Fruit fly (Drosophila melanogaster): ENCODE data around the gene CG16812.
A peak's percentile ranks its signal among the peaks of the same experiment; 100 is the strongest.

The CG16812 gene

DNA sequence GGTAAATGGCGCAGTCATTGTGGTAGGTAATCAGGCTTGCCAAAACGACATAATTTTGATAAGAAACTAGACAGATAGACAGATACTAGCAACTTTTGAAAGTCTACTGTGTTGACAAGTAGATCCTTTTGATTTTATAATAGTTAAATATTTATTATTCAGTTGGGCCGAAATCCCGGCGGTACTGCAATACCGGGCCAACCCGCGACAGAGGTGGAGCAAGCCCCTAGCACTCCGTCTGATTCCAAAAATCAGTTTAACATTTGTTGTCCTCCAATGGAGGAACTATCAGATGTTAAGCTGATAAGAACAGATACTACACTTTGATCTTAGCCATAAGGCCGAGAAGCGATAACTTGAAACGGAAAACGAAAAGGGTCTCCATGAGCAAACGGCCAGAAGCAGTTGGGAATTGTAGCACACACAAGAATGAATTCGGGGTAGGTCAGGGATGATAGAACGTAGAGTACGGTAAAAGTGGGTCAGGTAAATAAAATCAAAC lies 10.6 kb upstream of the CG16812 start, which contains the start of gene CG15482:
CG15482 (minus strand) TSS at position 51 of the 502 bp plus-strand sequence.
- TF ChIP-seq kay (GFP tag; ENCODE audit: borderline replicate concordance), result peak; percentile 54

DNA sequence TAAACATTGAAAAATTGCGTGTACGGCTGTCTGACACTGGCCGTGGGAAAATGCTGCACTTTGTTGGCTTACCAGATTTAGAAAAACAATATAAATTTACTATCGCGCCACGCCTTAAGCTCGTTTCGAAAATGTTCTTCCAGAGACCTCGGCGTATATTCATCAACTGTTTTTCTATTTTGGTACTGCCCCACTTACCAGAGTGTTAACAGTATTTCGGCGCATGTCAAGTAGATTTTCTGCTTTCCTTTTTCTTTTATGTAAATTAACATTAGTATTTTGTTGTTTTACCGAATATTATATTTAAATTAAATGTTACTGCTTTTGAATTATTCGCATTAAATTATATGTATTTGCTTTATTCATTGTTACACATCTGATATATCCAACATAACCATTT lies 7.4 kb upstream of the CG16812 start, which contains the start of gene kek4:
kek4 (minus strand) TSS at position 341 of the 400 bp plus-strand sequence.
- TF ChIP-seq bab1 (GFP tag; optimal IDR thresholded peaks at IDR 0.05) (no peak), CG1620 (GFP tag; optimal IDR thresholded peaks at IDR 0.05) (no peak)

DNA sequence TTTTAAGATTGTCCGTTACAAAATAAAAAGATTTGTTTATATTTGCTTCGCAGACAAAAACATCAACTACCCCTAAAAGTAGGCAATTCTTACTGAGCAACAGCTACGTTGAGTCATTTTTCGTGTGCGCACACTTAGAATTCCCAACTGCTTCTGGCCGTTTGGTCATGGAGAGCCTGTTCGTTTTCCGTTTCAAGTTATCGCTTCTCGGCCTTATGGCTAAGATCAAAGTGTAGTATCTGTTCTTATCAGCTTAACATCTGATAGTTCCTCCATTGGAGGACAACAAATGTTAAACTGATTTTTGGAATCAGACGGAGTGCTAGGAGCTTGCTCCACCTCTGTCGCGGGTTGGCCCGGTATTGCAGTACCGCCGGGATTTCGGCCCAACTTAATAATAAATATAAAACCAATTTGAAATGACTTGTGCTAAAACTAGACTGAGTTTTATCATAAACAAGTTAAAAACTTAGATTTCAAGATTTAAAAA lies 6.7 kb upstream of the CG16812 start:
- TF ChIP-seq cic (GFP tag; optimal IDR thresholded peaks at IDR 0.05) (peak; percentile 44), kay (GFP tag; ENCODE audit: borderline replicate concordance) (peak; percentile 98), bab1 (GFP tag; optimal IDR thresholded peaks at IDR 0.05) (peak; percentile 41), CG12768 (GFP tag; optimal IDR thresholded peaks at IDR 0.05) (peak; percentile 55), pad (GFP tag; optimal IDR thresholded peaks at IDR 0.05) (peak; percentile 44), Mnt (GFP tag; optimal IDR thresholded peaks at IDR 0.05) (peak; percentile 40), CG1620 (GFP tag; optimal IDR thresholded peaks at IDR 0.05) (peak; percentile 61), Crg-1 (GFP tag; optimal IDR thresholded peaks at IDR 0.05) (peak; percentile 30), tj (GFP tag; optimal IDR thresholded peaks at IDR 0.05) (peak; percentile 71), CG7101 (tag; optimal IDR thresholded peaks at IDR 0.05) (peak; percentile 49)

DNA sequence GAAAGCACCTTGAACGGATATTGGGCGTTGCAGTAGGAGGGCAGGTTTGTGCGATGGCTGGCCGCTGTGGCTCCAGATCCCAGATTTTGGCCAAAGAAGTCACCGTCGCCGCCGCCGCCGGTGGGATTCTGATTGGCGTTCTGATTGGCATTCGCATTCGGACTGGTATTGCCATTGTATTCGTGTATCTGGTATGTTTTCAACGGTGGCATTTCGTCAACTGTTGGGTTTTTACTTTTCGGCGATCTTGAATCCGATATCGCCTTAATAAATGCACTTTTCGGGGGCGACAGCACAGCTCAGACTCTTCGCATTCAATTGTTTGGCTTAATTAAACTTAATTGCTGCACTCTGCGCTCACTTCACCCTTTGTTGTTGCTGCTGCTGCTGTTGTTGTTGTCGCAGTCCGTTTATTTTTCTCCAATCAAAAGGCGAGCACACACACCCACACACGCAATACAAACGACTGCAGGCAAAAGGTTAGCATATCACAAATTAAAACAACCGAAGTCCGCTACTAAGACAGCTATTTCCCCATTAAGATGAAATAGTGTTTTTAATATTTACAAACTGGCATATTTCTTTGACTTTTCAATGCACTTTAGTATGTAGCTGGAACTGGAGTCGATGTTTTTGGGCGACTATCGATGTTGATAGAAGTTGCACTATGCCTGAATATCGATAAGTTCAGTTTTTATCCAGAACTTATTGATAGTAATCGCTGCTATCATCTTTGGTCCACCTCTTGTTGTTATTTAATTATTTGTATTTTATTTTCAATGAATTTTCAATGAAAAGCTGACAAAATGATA lies 2.9 kb upstream of the CG16812 start, which contains the start of the genes CG9426 and mRF1:
CG9426 (minus strand) TSS at position 643 of the 812 bp plus-strand sequence.
mRF1 (plus strand) TSS at position 699 of the 812 bp plus-strand sequence.
- no peak for TF ChIP-seq kay (GFP tag; ENCODE audit: borderline replicate concordance)
- TF ChIP-seq toe (GFP tag; optimal IDR thresholded peaks at IDR 0.05), result no peak
- no peak for TF ChIP-seq CG5204 (GFP tag; optimal IDR thresholded peaks at IDR 0.05)
- TF ChIP-seq CG1620 (GFP tag; optimal IDR thresholded peaks at IDR 0.05), result peak; percentile 13
- peak; percentile 54 for TF ChIP-seq Mnt (GFP tag; optimal IDR thresholded peaks at IDR 0.05)
- peak; percentile 56 for TF ChIP-seq CG14711 (tag; optimal IDR thresholded peaks at IDR 0.05)
- TF ChIP-seq pad (GFP tag; optimal IDR thresholded peaks at IDR 0.05), result peak; percentile 24
- no peak for TF ChIP-seq ovo (GFP tag; optimal IDR thresholded peaks at IDR 0.05)
- peak; percentile 18 for TF ChIP-seq CG12768 (GFP tag; optimal IDR thresholded peaks at IDR 0.05)
- no peak for TF ChIP-seq Crg-1 (GFP tag; optimal IDR thresholded peaks at IDR 0.05)
- peak; percentile 28 for TF ChIP-seq CG33017 (tag; optimal IDR thresholded peaks at IDR 0.05)
- TF ChIP-seq cic (GFP tag; optimal IDR thresholded peaks at IDR 0.05), result no peak
- no peak for TF ChIP-seq CG7045 (GFP tag; optimal IDR thresholded peaks at IDR 0.05)
- TF ChIP-seq CG7101 (tag; optimal IDR thresholded peaks at IDR 0.05), result peak; percentile 30
- no peak for TF ChIP-seq Clk (GFP tag; optimal IDR thresholded peaks at IDR 0.05)
- no peak for TF ChIP-seq tj (GFP tag; optimal IDR thresholded peaks at IDR 0.05)
- peak; percentile 1 for TF ChIP-seq CG11617 (GFP tag; optimal IDR thresholded peaks at IDR 0.05)
- peak; percentile 48 for TF ChIP-seq bab1 (GFP tag; optimal IDR thresholded peaks at IDR 0.05)

DNA sequence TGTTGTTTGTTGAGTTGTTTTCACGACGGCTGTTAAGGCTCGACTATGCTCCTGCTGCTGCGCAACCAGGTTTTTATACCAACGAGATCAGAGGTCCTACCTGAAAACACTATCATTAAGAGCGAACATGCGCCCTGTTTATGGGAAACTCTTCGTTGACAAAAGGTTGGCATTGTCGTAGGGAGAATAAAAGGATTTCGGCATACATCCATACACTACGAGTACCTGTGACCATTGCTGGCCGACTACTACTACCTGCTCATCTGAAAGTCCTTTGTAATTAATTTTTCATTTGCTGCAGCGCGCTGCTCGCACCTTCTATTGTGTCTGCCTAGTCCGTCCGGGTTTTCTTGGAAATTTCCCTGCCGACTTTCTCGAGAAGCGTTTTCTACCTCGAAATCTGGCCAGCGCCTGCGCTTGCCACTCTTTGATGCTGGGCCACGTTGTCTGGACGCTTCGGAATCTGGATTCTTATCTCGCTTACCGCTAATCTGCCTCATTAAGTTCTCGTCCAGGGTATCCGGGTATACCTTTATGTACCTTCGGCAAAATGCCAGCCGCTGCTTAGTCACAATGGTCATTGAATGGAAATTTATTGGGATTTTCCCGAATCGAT lies 2.9 kb downstream of the CG16812 start, which contains the start of gene CG15480:
CG15480 (minus strand) TSS at position 51 of the 616 bp plus-strand sequence.
- TF ChIP-seq CG5204 (GFP tag; optimal IDR thresholded peaks at IDR 0.05) (no peak), pad (GFP tag; optimal IDR thresholded peaks at IDR 0.05) (no peak), bab1 (GFP tag; optimal IDR thresholded peaks at IDR 0.05) (no peak), CG11617 (GFP tag; optimal IDR thresholded peaks at IDR 0.05) (no peak), cnc (optimal IDR thresholded peaks at IDR 0.05) (no peak), CG33017 (tag; optimal IDR thresholded peaks at IDR 0.05) (no peak), CG7101 (tag; optimal IDR thresholded peaks at IDR 0.05) (no peak), CG1620 (GFP tag; optimal IDR thresholded peaks at IDR 0.05) (no peak), toe (GFP tag; optimal IDR thresholded peaks at IDR 0.05) (no peak), Clk (GFP tag; optimal IDR thresholded peaks at IDR 0.05) (no peak)

DNA sequence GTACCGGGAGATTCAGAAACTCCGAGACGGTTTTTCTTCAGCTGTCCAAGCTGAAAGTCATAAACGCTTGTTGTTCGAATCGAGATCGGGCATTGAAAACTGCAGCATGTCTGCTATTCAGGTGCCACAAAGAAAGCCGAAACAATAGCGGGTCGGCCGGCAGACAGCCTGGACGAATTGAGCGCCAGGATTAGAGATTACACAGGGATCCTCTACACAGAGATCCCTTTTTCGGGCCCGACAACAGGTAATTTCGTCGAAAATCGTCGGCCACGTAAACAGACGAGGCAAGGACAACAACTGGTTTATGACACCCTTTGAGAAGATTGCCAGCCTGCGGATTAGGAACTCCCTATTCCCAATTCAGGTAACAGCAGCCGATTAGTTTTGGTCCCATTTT lies 4.9 kb downstream of the CG16812 start, which contains the start of gene CG16813:
CG16813 (plus strand) TSS at position 288 of the 400 bp plus-strand sequence.
- TF ChIP-seq CG14711 (tag; optimal IDR thresholded peaks at IDR 0.05) (no peak), kay (GFP tag; ENCODE audit: borderline replicate concordance) (no peak), CG7045 (GFP tag; optimal IDR thresholded peaks at IDR 0.05) (no peak), CG5204 (GFP tag; optimal IDR thresholded peaks at IDR 0.05) (no peak), tj (GFP tag; optimal IDR thresholded peaks at IDR 0.05) (no peak), bab1 (GFP tag; optimal IDR thresholded peaks at IDR 0.05) (no peak), cnc (optimal IDR thresholded peaks at IDR 0.05) (no peak), CG12768 (GFP tag; optimal IDR thresholded peaks at IDR 0.05) (no peak)
